Fruit fly (Drosophila melanogaster): ENCODE data around the gene CG4553.

dm6 chr3R:25489685-25490084 lies 13.0 kb upstream of the CG4553 start:
- TF ChIP-seq CG8478 (optimal IDR thresholded peaks at IDR 0.05) (no peak), CTCF (optimal IDR thresholded peaks at IDR 0.05) (no peak)

All from S2 (cell line).